Fruit fly (Drosophila melanogaster): Measurements from ENCODE around the gene Ranbp21.
A peak's percentile ranks its signal among the peaks of the same experiment; 100 is the strongest.

Ranbp21 gene

dm6 chrX:19679207-19679606 lies 27.1 kb upstream of the Ranbp21 start:
- TF ChIP-seq CG9705 (GFP tag; optimal IDR thresholded peaks at IDR 0.05) (no peak), pan (optimal IDR thresholded peaks at IDR 0.05) (no peak), Hnf4 (GFP tag; optimal IDR thresholded peaks at IDR 0.05) (no peak), Dfd (GFP tag; optimal IDR thresholded peaks at IDR 0.05) (no peak), CrebA (GFP tag; optimal IDR thresholded peaks at IDR 0.05; ENCODE audit: borderline replicate concordance) (no peak)

- TF ChIP-seq Abd-B (GFP tag; optimal IDR thresholded peaks at IDR 0.05) (no peak), dsf (GFP tag; optimal IDR thresholded peaks at IDR 0.05; ENCODE audit: borderline replicate concordance) (no peak), Hnf4 (GFP tag; optimal IDR thresholded peaks at IDR 0.05) (no peak), rgr (GFP tag; optimal IDR thresholded peaks at IDR 0.05) (no peak), tai (GFP tag; optimal IDR thresholded peaks at IDR 0.05) (no peak), psq (GFP tag; optimal IDR thresholded peaks at IDR 0.05) (no peak), dmrt93B (GFP tag; optimal IDR thresholded peaks at IDR 0.05) (no peak), Dif (GFP tag; optimal IDR thresholded peaks at IDR 0.05; ENCODE audit: partially characterized antibody) (no peak)
Measured at dm6 chrX:19675662-19676061, 23.6 kb upstream of the Ranbp21 start, which contains the start of gene et. Gene et (minus strand): TSS chrX:19675891.

- TF ChIP-seq Hr83 (GFP tag; optimal IDR thresholded peaks at IDR 0.05; ENCODE audit: poor library complexity, severe bottlenecking) (peak; percentile 98), jim (GFP tag; optimal IDR thresholded peaks at IDR 0.05) (peak; percentile 94), Hr78 (GFP tag; optimal IDR thresholded peaks at IDR 0.05) (no peak), Vsx2 (GFP tag; optimal IDR thresholded peaks at IDR 0.05; ENCODE audit: partially characterized antibody) (no peak), ey (GFP tag; optimal IDR thresholded peaks at IDR 0.05) (peak; percentile 100), Hnf4 (GFP tag; optimal IDR thresholded peaks at IDR 0.05) (peak; percentile 100), rgr (GFP tag; optimal IDR thresholded peaks at IDR 0.05) (peak; percentile 100), Rel (GFP tag; optimal IDR thresholded peaks at IDR 0.05) (peak; percentile 98), Rel (tag; optimal IDR thresholded peaks at IDR 0.05) (peak; percentile 96), br (GFP tag; optimal IDR thresholded peaks at IDR 0.05) (peak; percentile 100), Dfd (GFP tag; optimal IDR thresholded peaks at IDR 0.05) (no peak), Dif (GFP tag; optimal IDR thresholded peaks at IDR 0.05; ENCODE audit: partially characterized antibody) (no peak), h (GFP tag; optimal IDR thresholded peaks at IDR 0.05) (peak; percentile 100), pan (optimal IDR thresholded peaks at IDR 0.05) (no peak), usp (GFP tag; optimal IDR thresholded peaks at IDR 0.05) (no peak), tai (GFP tag; optimal IDR thresholded peaks at IDR 0.05) (no peak), CG9705 (GFP tag; optimal IDR thresholded peaks at IDR 0.05) (peak; percentile 99), GATAd (GFP tag; optimal IDR thresholded peaks at IDR 0.05) (peak; percentile 97), CG32264 (GFP tag; optimal IDR thresholded peaks at IDR 0.05) (peak; percentile 99), N (GFP tag; optimal IDR thresholded peaks at IDR 0.05) (no peak), dsf (GFP tag; optimal IDR thresholded peaks at IDR 0.05; ENCODE audit: borderline replicate concordance) (peak; percentile 97), brk (GFP tag; optimal IDR thresholded peaks at IDR 0.05) (no peak), lola (GFP tag; optimal IDR thresholded peaks at IDR 0.05) (no peak), sv (GFP tag; optimal IDR thresholded peaks at IDR 0.05) (peak; percentile 94), foxo (GFP tag; optimal IDR thresholded peaks at IDR 0.05) (peak; percentile 98 to 100), fru (GFP tag; optimal IDR thresholded peaks at IDR 0.05) (peak; percentile 100), Mio (GFP tag; optimal IDR thresholded peaks at IDR 0.05) (peak; percentile 95), woc (GFP tag; optimal IDR thresholded peaks at IDR 0.05) (peak; percentile 100), Myc (optimal IDR thresholded peaks at IDR 0.05) (no peak), dl (GFP tag; optimal IDR thresholded peaks at IDR 0.05; ENCODE audit: insufficient read depth in 1 of 2, partially characterized antibody in 2 of 2) (no peak), CrebA (GFP tag; optimal IDR thresholded peaks at IDR 0.05; ENCODE audit: borderline replicate concordance) (no peak), OdsH (GFP tag; optimal IDR thresholded peaks at IDR 0.05) (peak; percentile 99), HLH106 (tag; optimal IDR thresholded peaks at IDR 0.05) (peak; percentile 99), Sp1 (GFP tag; optimal IDR thresholded peaks at IDR 0.05) (peak; percentile 99), sage (GFP tag; optimal IDR thresholded peaks at IDR 0.05) (peak; percentile 98), psq (GFP tag; optimal IDR thresholded peaks at IDR 0.05) (peak; percentile 99), Jra (GFP tag; optimal IDR thresholded peaks at IDR 0.05) (peak; percentile 100), dmrt93B (GFP tag; optimal IDR thresholded peaks at IDR 0.05) (peak; percentile 98), Abd-B (GFP tag; optimal IDR thresholded peaks at IDR 0.05) (no peak)
Measured at dm6 chrX:19668405-19668804, 16.3 kb upstream of the Ranbp21 start.

Measured in whole organism, wandering third instar larva.